Worm (Caenorhabditis elegans): ENCODE results near the gene W06H8.6.

Gene W06H8.6

ce11 chrV:6217834-6218233 is 9.0 kb downstream of the W06H8.6 start, which contains the start of gene str-206:
Gene str-206, plus strand, starts transcription at chrV:6218134.
- no peak for TF ChIP-seq ceh-16 (tag; optimal IDR thresholded peaks at IDR 0.05)
- TF ChIP-seq ama-1 (optimal IDR thresholded peaks at IDR 0.05), result no peak
- TF ChIP-seq zag-1 (tag; optimal IDR thresholded peaks at IDR 0.05), result no peak
- TF ChIP-seq mdl-1 (tag; optimal IDR thresholded peaks at IDR 0.05), result no peak
- TF ChIP-seq lsy-12 (tag; optimal IDR thresholded peaks at IDR 0.05), result no peak
- no peak for TF ChIP-seq elt-3 (tag; optimal IDR thresholded peaks at IDR 0.05)
- TF ChIP-seq fos-1 (tag; optimal IDR thresholded peaks at IDR 0.05), result no peak
- no peak for TF ChIP-seq nhr-23 (tag; optimal IDR thresholded peaks at IDR 0.05)

- TF ChIP-seq jun-1 (tag; optimal IDR thresholded peaks at IDR 0.05) (no peak), aly-2 (tag; optimal IDR thresholded peaks at IDR 0.05) (no peak), pha-4 (tag; optimal IDR thresholded peaks at IDR 0.05) (no peak), egl-27 (tag; optimal IDR thresholded peaks at IDR 0.05) (no peak), elt-1 (tag; optimal IDR thresholded peaks at IDR 0.05) (no peak), nhr-12 (tag; optimal IDR thresholded peaks at IDR 0.05) (no peak), ZK546.5 (tag; optimal IDR thresholded peaks at IDR 0.05) (no peak), nhr-43 (tag; optimal IDR thresholded peaks at IDR 0.05; ENCODE audit: poor library complexity, severe bottlenecking) (no peak), ztf-4 (tag; optimal IDR thresholded peaks at IDR 0.05) (no peak), R02D3.7 (tag; optimal IDR thresholded peaks at IDR 0.05) (no peak), fos-1 (tag; optimal IDR thresholded peaks at IDR 0.05) (no peak), nhr-67 (tag; optimal IDR thresholded peaks at IDR 0.05) (no peak), nhr-23 (tag; optimal IDR thresholded peaks at IDR 0.05) (no peak), eor-1 (tag; optimal IDR thresholded peaks at IDR 0.05) (no peak), sea-2 (GFP tag; optimal IDR thresholded peaks at IDR 0.05) (no peak), unc-39 (tag; optimal IDR thresholded peaks at IDR 0.05) (no peak), nhr-77 (tag; optimal IDR thresholded peaks at IDR 0.05) (no peak), nhr-76 (tag; optimal IDR thresholded peaks at IDR 0.05) (no peak), elt-2 (tag; optimal IDR thresholded peaks at IDR 0.05) (no peak)
These were observed 9.7 kb downstream of the W06H8.6 start for ce11 chrV:6217142-6217541.

ce11 chrV:6214465-6214864 is 12.3 kb downstream of the W06H8.6 start:
- no peak for TF ChIP-seq fkh-10 (GFP tag; optimal IDR thresholded peaks at IDR 0.05)
- no peak for TF ChIP-seq tbx-2 (tag; optimal IDR thresholded peaks at IDR 0.05)
- TF ChIP-seq egl-5 (tag; optimal IDR thresholded peaks at IDR 0.05), result no peak
- TF ChIP-seq lin-39 (tag; optimal IDR thresholded peaks at IDR 0.05), result no peak
- no peak for TF ChIP-seq ZK546.5 (tag; optimal IDR thresholded peaks at IDR 0.05)
- no peak for TF ChIP-seq R02D3.7 (tag; optimal IDR thresholded peaks at IDR 0.05)
- TF ChIP-seq unc-39 (tag; optimal IDR thresholded peaks at IDR 0.05), result no peak

ce11 chrV:6213845-6214244 is 13.0 kb downstream of the W06H8.6 start:
- TF ChIP-seq nhr-11 (tag; optimal IDR thresholded peaks at IDR 0.05) (no peak), ceh-16 (tag; optimal IDR thresholded peaks at IDR 0.05) (no peak), elt-2 (tag; optimal IDR thresholded peaks at IDR 0.05) (peak; percentile 10), ceh-9 (tag; optimal IDR thresholded peaks at IDR 0.05) (no peak), pqm-1 (tag; optimal IDR thresholded peaks at IDR 0.05) (peak; percentile 77), ZK546.5 (tag; optimal IDR thresholded peaks at IDR 0.05) (no peak), R02D3.7 (tag; optimal IDR thresholded peaks at IDR 0.05) (peak; percentile 6), egl-27 (tag; optimal IDR thresholded peaks at IDR 0.05) (peak; percentile 20), daf-12 (tag; optimal IDR thresholded peaks at IDR 0.05) (no peak), zag-1 (tag; optimal IDR thresholded peaks at IDR 0.05) (no peak), nhr-237 (tag; optimal IDR thresholded peaks at IDR 0.05) (no peak), fkh-10 (GFP tag; optimal IDR thresholded peaks at IDR 0.05) (peak; percentile 8), mml-1 (tag; optimal IDR thresholded peaks at IDR 0.05) (no peak), ceh-82 (tag; optimal IDR thresholded peaks at IDR 0.05) (no peak), mdl-1 (tag; optimal IDR thresholded peaks at IDR 0.05) (peak; percentile 57), skn-1 (tag; optimal IDR thresholded peaks at IDR 0.05) (peak; percentile 78), nhr-28 (tag; optimal IDR thresholded peaks at IDR 0.05) (no peak), nhr-25 (tag; optimal IDR thresholded peaks at IDR 0.05) (peak; percentile 41), fos-1 (tag; optimal IDR thresholded peaks at IDR 0.05) (peak; percentile 91), nhr-12 (tag; optimal IDR thresholded peaks at IDR 0.05) (no peak), nhr-77 (tag; optimal IDR thresholded peaks at IDR 0.05) (no peak), elt-1 (tag; optimal IDR thresholded peaks at IDR 0.05) (no peak), unc-39 (tag; optimal IDR thresholded peaks at IDR 0.05) (no peak), ceh-28 (tag; optimal IDR thresholded peaks at IDR 0.05) (peak; percentile 40), nhr-67 (tag; optimal IDR thresholded peaks at IDR 0.05) (no peak), ztf-4 (tag; optimal IDR thresholded peaks at IDR 0.05) (no peak), snpc-4 (tag; optimal IDR thresholded peaks at IDR 0.05) (peak; percentile 18), elt-3 (tag; optimal IDR thresholded peaks at IDR 0.05) (no peak), tbx-2 (tag; optimal IDR thresholded peaks at IDR 0.05) (no peak), nfya-1 (tag; optimal IDR thresholded peaks at IDR 0.05; ENCODE audit: insufficient read depth) (peak; percentile 76), ztf-11 (tag; optimal IDR thresholded peaks at IDR 0.05) (no peak), hmg-11 (tag; optimal IDR thresholded peaks at IDR 0.05) (peak; percentile 61), lin-39 (tag; optimal IDR thresholded peaks at IDR 0.05) (peak; percentile 10), pha-4 (tag; optimal IDR thresholded peaks at IDR 0.05) (peak; percentile 84), unc-62 (GFP tag; optimal IDR thresholded peaks at IDR 0.05) (no peak), lin-15B (tag; optimal IDR thresholded peaks at IDR 0.05) (peak; percentile 9), eor-1 (tag; optimal IDR thresholded peaks at IDR 0.05) (no peak), egl-5 (tag; optimal IDR thresholded peaks at IDR 0.05) (peak; percentile 68)
